Fruit fly (Drosophila melanogaster) whole organism, embryonic: ENCODE measurements around the gene CG6709.

Source experiments
- CG10267 ChIP-seq: fragments of 200-800 bp; sonication (Bioruptor generic); optimal IDR thresholded peaks from 2 replicates; lab custom pipeline; 2018; ENCODE audit warnings: missing biosample characterization, mild to moderate bottlenecking, missing genetic modification characterization, moderate library complexity
- CG10565 ChIP-seq: fragments of 200-800 bp; sonication (Bioruptor generic); optimal IDR thresholded peaks from 3 replicates; lab custom pipeline; 2016; ENCODE audit warnings: missing biosample characterization, mild to moderate bottlenecking, missing genetic modification characterization
- CG11093 ChIP-seq: fragments of 200-800 bp; sonication (Bioruptor generic); IDR thresholded peaks from 3 replicates; pipeline ENCODE4 v1.3.6; 2022; ENCODE audit warnings: missing biosample characterization, missing genetic modification characterization
- CG11247 ChIP-seq: fragments of 200-800 bp; sonication (Bioruptor generic); IDR thresholded peaks from 2 replicates; pipeline ENCODE4 v1.3.6; 2022; ENCODE audit warnings: missing biosample characterization, missing genetic modification characterization
- CG11723 ChIP-seq: fragments of 200-800 bp; sonication (Bioruptor generic); optimal IDR thresholded peaks from 2 replicates; lab custom pipeline; 2017; ENCODE audit warnings: missing biosample characterization, mild to moderate bottlenecking, missing genetic modification characterization
- CG12299 ChIP-seq: fragments of 200-800 bp; sonication (Bioruptor generic); optimal IDR thresholded peaks from 2 replicates; lab custom pipeline; 2018; ENCODE audit warnings: missing biosample characterization, mild to moderate bottlenecking, missing genetic modification characterization
- CG12391 ChIP-seq: fragments of 200-800 bp; sonication (Bioruptor generic); optimal IDR thresholded peaks from 3 replicates; lab custom pipeline; 2018; ENCODE audit warnings: missing biosample characterization, mild to moderate bottlenecking, missing genetic modification characterization, moderate library complexity
- CG13424 ChIP-seq: fragments of 200-800 bp; sonication (Bioruptor generic); optimal IDR thresholded peaks from 2 replicates; lab custom pipeline; 2019; ENCODE audit warnings: missing biosample characterization, mild to moderate bottlenecking, missing genetic modification characterization, moderate library complexity
- CG15011 ChIP-seq: fragments of 200-800 bp; sonication (Bioruptor generic); optimal IDR thresholded peaks from 3 replicates; lab custom pipeline; 2018; ENCODE audit warnings: missing biosample characterization, mild to moderate bottlenecking, missing genetic modification characterization
- CG17568 ChIP-seq: fragments of 200-800 bp; sonication (Bioruptor generic); optimal IDR thresholded peaks from 2 replicates; lab custom pipeline; 2018; ENCODE audit warnings: missing biosample characterization, mild to moderate bottlenecking, missing genetic modification characterization, moderate library complexity
- CG17829 ChIP-seq: fragments of 200-800 bp; optimal IDR thresholded peaks from 2 replicates; lab custom pipeline; 2019; ENCODE audit warnings: missing biosample characterization, mild to moderate bottlenecking, missing genetic modification characterization, moderate library complexity
- CG18011 ChIP-seq: fragments of 200-800 bp; sonication (Bioruptor generic); optimal IDR thresholded peaks from 2 replicates; lab custom pipeline; 2017; ENCODE audit warnings: missing biosample characterization, missing genetic modification characterization, mild to moderate bottlenecking, moderate library complexity, missing genotype
- CG18262 ChIP-seq: fragments of 200-800 bp; optimal IDR thresholded peaks from 3 replicates; lab custom pipeline; 2019; ENCODE audit warnings: missing biosample characterization, mild to moderate bottlenecking, missing genetic modification characterization, moderate library complexity
- CG18599 ChIP-seq: fragments of 200-800 bp; sonication (Bioruptor generic); optimal IDR thresholded peaks from 3 replicates; lab custom pipeline; 2017; ENCODE audit warnings: missing biosample characterization, missing genetic modification characterization, mild to moderate bottlenecking, moderate library complexity, missing genetic modification reagents
- CG31224 ChIP-seq: fragments of 200-800 bp; sonication (Bioruptor generic); IDR thresholded peaks from 2 replicates; pipeline ENCODE4 v1.3.6; 2022; ENCODE audit warnings: missing biosample characterization, missing genetic modification characterization
- CG3281 ChIP-seq: fragments of 200-800 bp; sonication (Bioruptor generic); optimal IDR thresholded peaks from 3 replicates; lab custom pipeline; 2017; ENCODE audit warnings: missing biosample characterization, mild to moderate bottlenecking, missing genetic modification characterization
- CG3407 ChIP-seq: fragments of 200-800 bp; sonication (Bioruptor generic); optimal IDR thresholded peaks from 2 replicates; lab custom pipeline; 2018; ENCODE audit warnings: missing biosample characterization, mild to moderate bottlenecking, missing genetic modification characterization
- CG34422 ChIP-seq: fragments of 200-800 bp; sonication (Bioruptor generic); IDR thresholded peaks from 3 replicates; pipeline ENCODE4 v1.3.6; 2022; ENCODE audit warnings: missing biosample characterization, missing genetic modification characterization
- CG5953 ChIP-seq: fragments of 200-800 bp; sonication (Bioruptor generic); IDR thresholded peaks from 2 replicates; pipeline ENCODE4 v1.3.6; 2022; ENCODE audit warnings: missing biosample characterization, missing genetic modification characterization
- CG6683 ChIP-seq: fragments of 200-800 bp; sonication (Bioruptor generic); optimal IDR thresholded peaks from 2 replicates; lab custom pipeline; 2017; ENCODE audit warnings: missing biosample characterization, mild to moderate bottlenecking, missing genetic modification characterization, missing genetic modification reagents
- CG7786 ChIP-seq: fragments of 200-800 bp; sonication (Bioruptor generic); optimal IDR thresholded peaks from 2 replicates; lab custom pipeline; 2016; ENCODE audit warnings: missing biosample characterization, missing genetic modification characterization
- CG7987 ChIP-seq: fragments of 200-800 bp; sonication (Bioruptor generic); optimal IDR thresholded peaks from 2 replicates; lab custom pipeline; 2018; ENCODE audit warnings: missing biosample characterization, mild to moderate bottlenecking, missing genetic modification characterization, moderate library complexity
- Chrac-16 ChIP-seq: fragments of 200-800 bp; sonication (Bioruptor generic); optimal IDR thresholded peaks from 3 replicates; lab custom pipeline; 2016; ENCODE audit warnings: missing biosample characterization, missing genetic modification characterization
- Dip2 ChIP-seq: fragments of 200-800 bp; sonication (Bioruptor generic); IDR thresholded peaks from 2 replicates; pipeline ENCODE4 v1.3.6; 2022; ENCODE audit warnings: missing biosample characterization, missing genetic modification characterization
- E2f1 ChIP-seq: fragments of 200-800 bp; sonication (Bioruptor generic); IDR thresholded peaks from 2 replicates; pipeline ENCODE4 v1.3.6; 2022; ENCODE audit warnings: missing biosample characterization, missing genetic modification characterization
- H2.0 ChIP-seq: fragments of 200-800 bp; sonication (Bioruptor generic); IDR thresholded peaks from 2 replicates; pipeline ENCODE4 v1.3.6; 2022; ENCODE audit warnings: missing biosample characterization, missing genetic modification characterization
- Jarid2 ChIP-seq: fragments of 200-800 bp; sonication (Bioruptor generic); optimal IDR thresholded peaks from 3 replicates; lab custom pipeline; 2017; ENCODE audit warnings: mild to moderate bottlenecking, missing biosample characterization, missing genetic modification reagents, missing genetic modification characterization
- Med ChIP-seq: fragments of 200-800 bp; sonication (Bioruptor generic); peaks from one replicate; lab custom pipeline; 2016; ENCODE audit warnings: missing biosample characterization, missing genetic modification characterization, mild to moderate bottlenecking, inconsistent platforms, moderate library complexity
- NFAT ChIP-seq: fragments of 200-800 bp; sonication (Bioruptor generic); IDR thresholded peaks from 2 replicates; pipeline ENCODE4 v1.3.6; 2022; ENCODE audit warnings: missing biosample characterization, missing genetic modification characterization
- Nf-YB ChIP-seq: fragments of 200-800 bp; sonication (Bioruptor generic); optimal IDR thresholded peaks from 3 replicates; lab custom pipeline; 2019; ENCODE audit warnings: missing biosample characterization, mild to moderate bottlenecking, missing genetic modification characterization, moderate library complexity
- Scr ChIP-seq: fragments of 200-800 bp; sonication (Bioruptor generic); IDR thresholded peaks from 2 replicates; pipeline ENCODE4 v1.3.6; 2022; ENCODE audit warnings: missing biosample characterization, missing genetic modification characterization; ENCODE audit not compliant: partially characterized antibody
- Sin3A ChIP-seq: fragments of >200 bp; optimal IDR thresholded peaks from 2 replicates; lab custom pipeline; 2018
- Stat92E ChIP-seq, 3 experiments: fragments of >200 bp in 2 of 3; fragments of 200-800 bp in 1 of 3; sonication (Bioruptor generic) in 1 of 3; optimal IDR thresholded peaks; 2 replicates each; lab custom pipeline; 2017 to 2019; ENCODE audit warnings: missing biosample characterization in 3 of 3, missing genetic modification characterization in 3 of 3, mild to moderate bottlenecking in 1 of 3, moderate library complexity in 1 of 3
- az2 ChIP-seq: fragments of 200-800 bp; sonication (Bioruptor generic); optimal IDR thresholded peaks from 3 replicates; lab custom pipeline; 2016; ENCODE audit warnings: missing biosample characterization, missing genetic modification characterization
- ci ChIP-seq: fragments of 200-800 bp; sonication (Bioruptor generic); IDR thresholded peaks from 3 replicates; pipeline ENCODE4 v1.3.6; 2022; ENCODE audit warnings: missing biosample characterization, missing genetic modification characterization
- crol ChIP-seq: fragments of 200-800 bp; sonication (Bioruptor generic); IDR thresholded peaks from 2 replicates; pipeline ENCODE4 v1.3.6; 2022; ENCODE audit warnings: missing biosample characterization, missing genetic modification characterization
- dan ChIP-seq: fragments of 200-800 bp; sonication (Bioruptor generic); IDR thresholded peaks from 2 replicates; pipeline ENCODE4 v1.3.6; 2022; ENCODE audit warnings: missing biosample characterization, missing genetic modification characterization
- fd96Cb ChIP-seq: fragments of 200-800 bp; sonication (Bioruptor generic); optimal IDR thresholded peaks from 2 replicates; lab custom pipeline; 2018; ENCODE audit warnings: missing biosample characterization, mild to moderate bottlenecking, missing genetic modification characterization, moderate library complexity
- gro ChIP-seq: fragments of 200-800 bp; sonication (Bioruptor generic); optimal IDR thresholded peaks from 2 replicates; lab custom pipeline; 2016; ENCODE audit warnings: missing biosample characterization, missing genetic modification characterization
- h ChIP-seq: fragments of >200 bp; optimal IDR thresholded peaks from 2 replicates; lab custom pipeline; 2017
- hth ChIP-seq: fragments of >200 bp; optimal IDR thresholded peaks from 2 replicates; lab custom pipeline; 2017; ENCODE audit warnings: inconsistent platforms
- pnt ChIP-seq: fragments of 200-800 bp; sonication (Bioruptor generic); optimal IDR thresholded peaks from 3 replicates; lab custom pipeline; 2016; ENCODE audit warnings: missing biosample characterization, missing genetic modification characterization
- pzg ChIP-seq: fragments of 200-800 bp; sonication (Bioruptor generic); optimal IDR thresholded peaks from 3 replicates; lab custom pipeline; 2018; ENCODE audit warnings: missing biosample characterization, mild to moderate bottlenecking, missing genetic modification characterization, moderate library complexity
- sc ChIP-seq, 3 experiments: fragments of >200 bp in 2 of 3; fragments of 200-800 bp in 1 of 3; sonication (Bioruptor generic) in 1 of 3; optimal IDR thresholded peaks; 2 replicates in 2 of 3; 3 replicates in 1 of 3; lab custom pipeline; 2017; ENCODE audit warnings: mild to moderate bottlenecking in 1 of 3, missing biosample characterization in 1 of 3, missing genetic modification characterization in 1 of 3, missing genetic modification reagents in 1 of 3
- scrt ChIP-seq: fragments of 200-800 bp; sonication (Bioruptor generic); optimal IDR thresholded peaks from 2 replicates; lab custom pipeline; 2018; ENCODE audit warnings: missing biosample characterization, mild to moderate bottlenecking, missing genetic modification characterization, moderate library complexity
- tgo ChIP-seq: fragments of 200-800 bp; sonication (Bioruptor generic); IDR thresholded peaks from 3 replicates; pipeline ENCODE4 v1.3.6; 2022; ENCODE audit warnings: missing biosample characterization, missing genetic modification characterization
- tll ChIP-seq, 2 experiments: fragments of 200-800 bp in 1 of 2; fragments of >200 bp in 1 of 2; sonication (Bioruptor generic) in 1 of 2; optimal IDR thresholded peaks; 2 replicates each; lab custom pipeline; 2017 to 2019; ENCODE audit warnings: missing biosample characterization in 2 of 2, missing genetic modification characterization in 2 of 2, mild to moderate bottlenecking in 1 of 2, moderate library complexity in 1 of 2
- tup ChIP-seq: fragments of 200-800 bp; sonication (Bioruptor generic); optimal IDR thresholded peaks from 2 replicates; lab custom pipeline; 2016; ENCODE audit warnings: missing biosample characterization, mild to moderate bottlenecking, missing genetic modification characterization, moderate library complexity
- twi ChIP-seq: fragments of 200-800 bp; optimal IDR thresholded peaks from 2 replicates; lab custom pipeline; 2019; ENCODE audit warnings: missing biosample characterization, mild to moderate bottlenecking, missing genetic modification characterization, moderate library complexity
- wor ChIP-seq: fragments of 200-800 bp; sonication (Bioruptor generic); IDR thresholded peaks from 2 replicates; pipeline ENCODE4 v1.3.6; 2022; ENCODE audit warnings: missing biosample characterization, missing genetic modification characterization

The CG6709 gene

dm6 chr3L:9853895-9854470 is 40.6 kb downstream of the CG6709 start (continued):
- TF ChIP-seq Stat92E (GFP tag; optimal IDR thresholded peaks at IDR 0.05; lab: Kevin White, UChicago) (no peak), CG34422 (peak; percentile 84; the same call in 2 of the 3 replicates), CG11093 (GFP tag; lab: Robert Waterston, UW) (no peak), gro (GFP tag; lab: Kevin White, UChicago) (peak; percentile 3), az2 (GFP tag; lab: Kevin White, UChicago) (no peak), tll (GFP tag; optimal IDR thresholded peaks at IDR 0.05; lab: Kevin White, UChicago) (no peak), CG10565 (GFP tag; lab: Kevin White, UChicago) (no peak), dan (no peak), NFAT (GFP tag; lab: Robert Waterston, UW) (no peak), Chrac-16 (GFP tag; lab: Kevin White, UChicago) (no peak), CG12391 (tag; lab: Kevin White, UChicago) (no peak), CG18011 (peak; percentile 95), CG18599 (GFP tag; lab: Kevin White, UChicago) (peak; percentile 21), CG7987 (no peak), CG11723 (GFP tag; lab: Kevin White, UChicago) (no peak), H2.0 (no peak), twi (tag; lab: Kevin White, UChicago) (peak; percentile 83), sc (optimal IDR thresholded peaks at IDR 0.05; lab: Kevin White, UChicago) (no peak), sc (GFP tag; optimal IDR thresholded peaks at IDR 0.05; lab: Kevin White, UChicago) (no peak), hth (lab: Kevin White, UChicago) (no peak), CG13424 (no peak), CG3281 (GFP tag; lab: Kevin White, UChicago) (no peak), CG31224 (GFP tag; lab: Robert Waterston, UW) (no peak), CG15011 (GFP tag; lab: Kevin White, UChicago) (no peak), fd96Cb (tag; lab: Kevin White, UChicago) (no peak), CG5953 (GFP tag; lab: Robert Waterston, UW) (no peak), Nf-YB (no peak), CG7786 (no peak), CG18262 (no peak), CG3407 (GFP tag; lab: Kevin White, UChicago) (no peak), pzg (GFP tag; lab: Kevin White, UChicago) (peak; percentile 15), Sin3A (lab: Kevin White, UChicago) (no peak), crol (GFP tag; lab: Robert Waterston, UW) (peak; percentile 97), CG12299 (no peak), ci (peak; percentile 56; the same call in 1 of the 3 replicates), tup (GFP tag; lab: Kevin White, UChicago) (no peak), CG6683 (GFP tag; lab: Kevin White, UChicago) (no peak), wor (GFP tag; lab: Robert Waterston, UW) (no peak), CG17829 (no peak), h (lab: Kevin White, UChicago) (no peak), pnt (GFP tag; lab: Kevin White, UChicago) (no peak), E2f1 (no peak), Jarid2 (GFP tag; lab: Kevin White, UChicago) (no peak), Med (GFP tag; lab: Kevin White, UChicago) (peak; percentile 68), CG17568 (GFP tag; lab: Kevin White, UChicago) (no peak), scrt (peak; percentile 88), Scr (GFP tag; lab: Robert Waterston, UW) (peak; percentile 16; the same call in 1 of the 2 replicates), tgo (GFP tag; lab: Robert Waterston, UW) (no peak), Dip2 (no peak), CG11247 (GFP tag; lab: Robert Waterston, UW) (no peak), CG10267 (tag; lab: Kevin White, UChicago) (no peak)
